Worm (Caenorhabditis elegans): ENCODE results near the gene sgt-1.
"Not testable (repeated sequence)": the region's sequence is repeated elsewhere in the genome, so short reads cannot be mapped to it uniquely, and the experiment has no call there.

Gene sgt-1

DNA sequence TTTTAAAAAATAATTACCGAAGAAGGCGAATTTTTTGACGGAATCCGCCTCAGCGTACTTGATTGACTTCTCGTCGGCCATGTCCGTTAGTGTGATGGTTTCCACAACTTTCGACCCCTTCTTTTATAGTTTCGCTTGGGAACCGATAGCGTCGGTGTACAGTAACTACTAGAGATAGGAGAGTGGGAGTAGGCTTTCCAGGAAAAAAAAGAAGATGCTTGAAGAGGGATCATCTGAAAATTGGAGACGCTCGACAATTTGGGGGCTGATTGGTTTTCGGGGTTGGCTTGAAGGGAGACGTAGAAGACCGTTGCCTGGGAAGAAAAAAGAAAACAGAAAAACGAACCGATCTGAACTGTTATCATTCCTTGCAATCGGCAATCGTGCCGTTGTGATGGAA, 32.9 kb downstream of the sgt-1 start, which contains the start of gene col-20:
Gene col-20 (minus strand): TSS at position 101 of the 400 bp plus-strand sequence.
- no peak for TF ChIP-seq sem-2 (GFP tag; optimal IDR thresholded peaks at IDR 0.05)
- TF ChIP-seq blmp-1 (tag; optimal IDR thresholded peaks at IDR 0.05), result no peak
- no peak for TF ChIP-seq lsy-2 (tag; optimal IDR thresholded peaks at IDR 0.05)
- TF ChIP-seq ceh-83 (GFP tag; optimal IDR thresholded peaks at IDR 0.05), result no peak
- TF ChIP-seq elt-1 (tag; optimal IDR thresholded peaks at IDR 0.05; ENCODE audit: borderline replicate concordance, insufficient read depth), result no peak

DNA sequence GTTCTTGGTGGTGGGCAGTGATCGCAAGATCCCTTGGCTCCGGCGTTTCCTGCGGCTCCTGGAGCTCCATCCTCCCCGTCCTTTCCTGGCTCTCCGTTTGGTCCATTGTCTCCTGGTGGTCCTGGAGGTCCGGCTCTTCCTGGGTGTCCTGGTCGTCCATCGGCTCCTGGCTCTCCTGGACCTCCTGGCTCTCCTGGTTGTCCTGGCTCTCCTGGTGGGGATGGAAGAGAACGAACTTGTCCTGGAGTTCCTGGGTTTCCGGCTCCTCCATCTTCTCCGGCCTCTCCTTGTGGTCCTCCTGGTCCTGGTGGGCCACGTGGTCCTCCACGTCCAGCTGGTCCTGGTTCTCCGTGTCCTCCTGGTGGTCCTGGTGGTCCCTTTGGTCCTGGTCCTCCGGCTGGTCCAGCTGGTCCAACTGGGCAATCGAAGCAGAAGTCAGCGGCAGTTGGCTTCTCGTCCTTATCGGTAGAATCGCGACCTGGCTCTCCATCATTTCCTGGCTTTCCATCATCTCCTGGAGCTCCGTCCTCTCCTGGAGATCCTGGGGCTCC, 33.7 kb downstream of the sgt-1 start:
- TF ChIP-seq nhr-237 (tag; optimal IDR thresholded peaks at IDR 0.05), result no peak

DNA sequence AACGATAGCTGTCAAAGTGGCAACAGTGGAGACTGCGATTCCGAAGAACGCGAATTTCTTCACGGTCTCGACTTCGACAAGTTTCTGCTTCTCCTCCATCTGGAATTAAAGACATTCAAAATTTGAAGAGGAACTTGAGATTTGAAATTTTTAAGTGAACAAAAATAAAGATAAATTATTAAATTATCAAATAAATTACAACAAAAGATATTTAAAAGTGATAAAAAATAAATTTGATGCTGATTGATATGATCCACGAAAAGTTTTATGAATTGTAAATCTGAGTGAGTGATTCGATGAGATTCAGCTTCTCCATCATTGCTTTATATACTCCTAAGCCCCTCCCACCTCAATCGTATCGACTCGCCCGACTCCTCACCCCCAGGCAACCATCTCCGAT, 36.1 kb downstream of the sgt-1 start, which contains the start of gene col-17:
Gene col-17 (minus strand): TSS at position 101 of the 400 bp plus-strand sequence.
- TF ChIP-seq ceh-39 (tag; optimal IDR thresholded peaks at IDR 0.05) (no peak), snpc-4 (tag; optimal IDR thresholded peaks at IDR 0.05) (no peak), sem-2 (GFP tag; optimal IDR thresholded peaks at IDR 0.05) (no peak), mab-5 (tag; optimal IDR thresholded peaks at IDR 0.05) (no peak), nhr-12 (tag; optimal IDR thresholded peaks at IDR 0.05) (no peak), elt-3 (tag; optimal IDR thresholded peaks at IDR 0.05) (no peak)

DNA sequence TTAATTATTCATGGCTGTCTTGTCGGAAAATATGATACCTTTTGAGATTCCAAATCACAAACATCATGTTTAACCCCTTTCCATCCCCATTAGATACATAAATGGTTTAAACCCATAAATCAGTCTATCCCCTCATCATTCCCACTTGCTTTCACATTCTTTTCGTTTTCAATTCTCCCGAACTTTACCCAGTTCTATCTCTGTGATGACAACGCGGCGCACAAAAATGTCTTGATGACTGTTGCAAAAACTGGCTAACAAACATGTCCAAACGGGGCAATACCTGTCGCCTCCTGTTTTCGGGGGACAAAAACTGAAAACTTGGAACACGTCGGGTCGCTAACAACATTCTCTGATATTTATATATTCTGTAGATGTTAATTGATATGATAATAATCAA, 37.6 kb downstream of the sgt-1 start:
- TF ChIP-seq ceh-83 (GFP tag; optimal IDR thresholded peaks at IDR 0.05) (no peak), lsy-2 (tag; optimal IDR thresholded peaks at IDR 0.05) (no peak), mep-1 (tag; optimal IDR thresholded peaks at IDR 0.05) (no peak), drap-1 (GFP tag; optimal IDR thresholded peaks at IDR 0.05) (no peak), nhr-28 (tag; optimal IDR thresholded peaks at IDR 0.05) (no peak), nhr-237 (tag; optimal IDR thresholded peaks at IDR 0.05) (no peak), ham-2 (GFP tag; optimal IDR thresholded peaks at IDR 0.05) (no peak), blmp-1 (tag; optimal IDR thresholded peaks at IDR 0.05) (no peak), tbx-8 (GFP tag; optimal IDR thresholded peaks at IDR 0.05) (no peak), lin-13 (tag; optimal IDR thresholded peaks at IDR 0.05) (no peak), ces-1 (GFP tag; optimal IDR thresholded peaks at IDR 0.05) (no peak)

DNA sequence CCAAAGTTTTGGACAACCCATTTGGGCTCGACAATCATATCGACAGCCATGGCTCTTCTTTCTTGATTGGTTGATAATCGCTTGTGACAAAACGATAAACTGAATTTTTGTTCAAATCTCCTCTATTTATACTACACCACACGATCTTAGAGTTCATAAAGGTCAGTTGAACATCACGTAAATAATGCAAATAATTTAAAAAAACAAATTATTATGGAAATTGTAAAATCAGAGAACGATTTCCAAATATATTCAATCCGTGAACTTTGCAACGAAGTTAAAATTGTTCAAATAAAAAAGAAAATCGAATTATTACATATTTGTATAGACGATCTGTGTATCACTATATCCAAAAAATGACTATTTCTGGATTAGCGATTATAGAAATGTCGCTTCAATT, 40.2 kb downstream of the sgt-1 start, which contains the start of the genes mpst-4 and F11G11.14:
Gene mpst-4 (minus strand): TSS at position 101 of the 400 bp plus-strand sequence.
Gene F11G11.14 (plus strand): TSS at position 325 of the 400 bp plus-strand sequence.
- no peak for TF ChIP-seq lin-32 (GFP tag; optimal IDR thresholded peaks at IDR 0.05)
- no peak for TF ChIP-seq elt-3 (tag; optimal IDR thresholded peaks at IDR 0.05)
- TF ChIP-seq mab-5 (tag; optimal IDR thresholded peaks at IDR 0.05), result no peak
- TF ChIP-seq elt-1 (tag; optimal IDR thresholded peaks at IDR 0.05; ENCODE audit: borderline replicate concordance, insufficient read depth), result no peak
- no peak for TF ChIP-seq blmp-1 (tag; optimal IDR thresholded peaks at IDR 0.05)

DNA sequence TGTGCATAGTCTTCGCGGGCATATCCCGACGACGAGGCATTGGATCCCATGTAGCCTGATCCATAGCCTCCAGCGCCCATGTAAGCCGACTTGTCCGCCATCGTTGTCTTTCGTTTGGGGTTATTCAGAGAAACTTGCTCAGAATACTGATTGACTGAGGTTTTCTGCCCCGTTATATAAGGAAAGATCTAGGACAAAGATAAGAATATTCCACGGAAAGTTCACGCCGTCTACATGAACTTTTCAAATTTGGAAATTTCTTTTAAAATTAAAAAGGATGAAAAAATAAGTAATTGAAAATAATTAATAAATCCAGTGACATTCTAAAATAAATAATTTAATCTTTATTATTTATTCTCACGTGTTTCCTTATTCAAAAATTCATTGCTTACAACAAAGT, 43.3 kb downstream of the sgt-1 start, which contains the start of the genes nspd-5 and F11G11.4:
Gene nspd-5 (minus strand): TSS at position 101 of the 400 bp plus-strand sequence.
Gene F11G11.4 (plus strand): TSS at position 335 of the 400 bp plus-strand sequence.
- TF ChIP-seq ces-1, unc-62, tbx-8 (GFP tag; optimal IDR thresholded peaks at IDR 0.05): not testable (repeated sequence)

DNA sequence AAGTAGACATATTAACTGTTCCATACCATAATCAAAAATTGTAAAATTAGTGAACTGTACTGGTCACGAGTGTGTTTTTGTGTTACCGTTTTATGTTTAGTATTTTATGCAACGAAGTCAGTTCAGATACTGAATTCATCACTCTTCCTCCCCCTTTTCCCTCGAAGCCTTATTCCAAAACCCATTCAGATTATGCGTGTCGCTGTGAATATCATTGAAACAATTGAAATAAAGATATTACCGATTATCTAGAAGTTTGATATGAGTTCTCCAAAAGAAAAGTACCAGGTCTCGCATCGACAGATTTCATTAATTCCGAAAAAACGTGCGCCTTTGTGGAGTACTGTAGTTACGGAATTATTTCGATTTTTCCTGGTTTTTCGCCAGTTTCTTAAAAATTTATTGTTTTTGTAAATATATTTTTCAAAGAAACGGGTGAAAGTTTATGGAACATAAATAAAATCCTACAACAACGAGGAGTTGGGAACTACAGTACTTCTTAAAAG, 44.6 kb downstream of the sgt-1 start:
- TF ChIP-seq cnd-1 (tag; optimal IDR thresholded peaks at IDR 0.05) (no peak), bed-3 (GFP tag; optimal IDR thresholded peaks at IDR 0.05) (no peak), sptf-1 (tag; optimal IDR thresholded peaks at IDR 0.05) (no peak), elt-3 (tag; optimal IDR thresholded peaks at IDR 0.05) (no peak), snpc-4 (tag; optimal IDR thresholded peaks at IDR 0.05) (no peak), ces-1 (GFP tag; optimal IDR thresholded peaks at IDR 0.05) (no peak), ham-2 (GFP tag; optimal IDR thresholded peaks at IDR 0.05) (no peak), ztf-11 (tag; optimal IDR thresholded peaks at IDR 0.05) (no peak)

DNA sequence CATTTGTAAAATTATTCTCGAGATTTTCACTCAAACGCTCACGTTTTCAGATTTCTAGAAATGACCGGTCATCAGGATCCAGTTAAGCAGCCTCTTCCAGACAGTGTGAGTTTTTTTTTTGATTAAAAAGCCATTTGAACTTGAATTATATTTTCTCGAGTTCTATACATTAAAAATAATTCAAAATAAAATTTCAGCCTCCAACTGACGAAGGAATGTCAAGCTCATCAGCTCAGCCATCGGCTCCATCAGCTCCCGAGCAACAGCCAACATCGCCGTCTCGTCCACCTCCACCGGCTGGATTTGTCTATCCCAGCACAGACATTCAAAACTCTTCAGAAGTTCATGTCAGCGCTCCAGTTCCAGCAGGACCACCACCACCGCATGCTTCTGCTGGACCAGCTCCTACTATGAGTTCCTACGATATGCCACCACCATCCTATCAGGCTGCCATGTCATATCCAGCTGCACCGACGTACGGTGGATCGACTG, 45.7 kb downstream of the sgt-1 start, which contains the start of gene F11G11.5:
Gene F11G11.5 (plus strand): TSS at position 51 of the 492 bp plus-strand sequence.
- TF ChIP-seq nhr-12 (tag; optimal IDR thresholded peaks at IDR 0.05) (no peak), M03D4.4 (tag; optimal IDR thresholded peaks at IDR 0.05) (no peak), lin-13 (tag; optimal IDR thresholded peaks at IDR 0.05) (no peak), nhr-237 (tag; optimal IDR thresholded peaks at IDR 0.05) (no peak), sptf-1 (tag; optimal IDR thresholded peaks at IDR 0.05) (no peak), ces-1 (GFP tag; optimal IDR thresholded peaks at IDR 0.05) (no peak), elt-3 (tag; optimal IDR thresholded peaks at IDR 0.05) (no peak), snpc-4 (tag; optimal IDR thresholded peaks at IDR 0.05) (no peak), blmp-1 (tag; optimal IDR thresholded peaks at IDR 0.05) (no peak)
